Worm (Caenorhabditis elegans) whole organism, L4 larva: ENCODE measurements around the gene Y39B6A.42.

Source experiments
- D1046.2 ChIP-seq: fragments of 200-800 bp; sonication (Bioruptor generic); IDR thresholded peaks from 2 replicates; pipeline ENCODE4 v1.3.6; 2022; ENCODE audit warnings: missing genetic modification characterization, missing compliant biosample characterization
- F10B5.3 ChIP-seq: sonication (generic microtip); optimal IDR thresholded peaks from 2 replicates; lab custom pipeline; 2016; ENCODE audit warnings: mild to moderate bottlenecking, missing genetic modification characterization, missing compliant biosample characterization
- F37D6.2 ChIP-seq: sonication (generic microtip); optimal IDR thresholded peaks from 2 replicates; lab custom pipeline; 2016; ENCODE audit warnings: mild to moderate bottlenecking, missing genetic modification characterization, missing compliant biosample characterization
- F49E8.2 ChIP-seq: sonication (generic microtip); optimal IDR thresholded peaks from 2 replicates; lab custom pipeline; 2016; ENCODE audit warnings: missing compliant biosample characterization, mild to moderate bottlenecking, missing genetic modification characterization, borderline replicate concordance
- R02D3.7 ChIP-seq: fragments of 150-350 bp; sonication (generic microtip); optimal IDR thresholded peaks from 3 replicates; lab custom pipeline; 2014; ENCODE audit warnings: missing biosample characterization, missing genetic modification characterization
- T20F7.1 ChIP-seq: fragments of 200-800 bp; sonication (Bioruptor generic); optimal IDR thresholded peaks from 2 replicates; lab custom pipeline; 2018; ENCODE audit warnings: mild to moderate bottlenecking, missing genetic modification characterization, missing compliant biosample characterization
- T26A8.4 ChIP-seq: fragments of 200-800 bp; sonication (Bioruptor generic); IDR thresholded peaks from 2 replicates; pipeline ENCODE4 v1.3.6; 2022; ENCODE audit warnings: missing genetic modification characterization, missing compliant biosample characterization
- Y105C5A.15 ChIP-seq: fragments of 200-800 bp; sonication (Bioruptor generic); IDR thresholded peaks from 2 replicates; pipeline ENCODE4 v1.3.6; 2022; ENCODE audit warnings: missing genetic modification characterization, missing compliant biosample characterization
- Y48G9A.11 ChIP-seq: fragments of 200-800 bp; sonication (Bioruptor generic); IDR thresholded peaks from 2 replicates; pipeline ENCODE4 v1.3.6; 2022; ENCODE audit warnings: missing genetic modification reagents, missing genetic modification characterization, missing compliant biosample characterization
- aha-1 ChIP-seq: fragments of 150-350 bp; peaks from one replicate; lab custom pipeline; 2014; ENCODE audit warnings: missing biosample characterization, missing genetic modification characterization
- arid-1 ChIP-seq: fragments of 200-800 bp; sonication (Bioruptor generic); conservative IDR thresholded peaks from 2 replicates; pipeline ENCODE4 v1.3.6; 2022; ENCODE audit warnings: missing genetic modification reagents, missing genetic modification characterization, missing compliant biosample characterization
- ceh-20 ChIP-seq: fragments of 200-800 bp; sonication (Bioruptor generic); IDR thresholded peaks from 2 replicates; pipeline ENCODE4 v1.3.6; 2022; ENCODE audit warnings: missing genetic modification reagents, missing genetic modification characterization, missing compliant biosample characterization
- ceh-28 ChIP-seq: fragments of 150-350 bp; optimal IDR thresholded peaks from 2 replicates; lab custom pipeline; 2014; ENCODE audit warnings: missing biosample characterization, missing genetic modification reagents, missing genetic modification characterization
- ceh-82 ChIP-seq: sonication (generic microtip); optimal IDR thresholded peaks from 2 replicates; lab custom pipeline; 2017; ENCODE audit warnings: missing biosample characterization, missing genetic modification characterization
- dmd-6 ChIP-seq: fragments of 200-800 bp; sonication (Bioruptor generic); IDR thresholded peaks from 2 replicates; pipeline ENCODE4 v1.3.6; 2022; ENCODE audit warnings: missing genetic modification reagents, missing genetic modification characterization, missing compliant biosample characterization
- dpl-1 ChIP-seq: fragments of 150-350 bp; optimal IDR thresholded peaks from 2 replicates; lab custom pipeline; 2014; ENCODE audit warnings: missing biosample characterization, missing genetic modification reagents, missing genetic modification characterization
- dve-1 ChIP-seq: sonication (generic microtip); optimal IDR thresholded peaks from 2 replicates; lab custom pipeline; 2017; ENCODE audit warnings: antibody characterized with exemption, mild to moderate bottlenecking, missing genetic modification characterization, missing compliant biosample characterization; ENCODE audit not compliant: insufficient read depth
- egl-27 ChIP-seq: sonication (generic microtip); optimal IDR thresholded peaks from 3 replicates; lab custom pipeline; 2017; ENCODE audit warnings: missing biosample characterization, missing genetic modification reagents, missing genetic modification characterization
- fkh-10 ChIP-seq: fragments of 150-350 bp; optimal IDR thresholded peaks from 2 replicates; lab custom pipeline; 2014; ENCODE audit warnings: missing biosample characterization, missing genetic modification reagents, missing genetic modification characterization
- fos-1 ChIP-seq: fragments of 150-350 bp; optimal IDR thresholded peaks from 2 replicates; lab custom pipeline; 2014; ENCODE audit warnings: missing biosample characterization, missing genetic modification characterization
- hlh-11 ChIP-seq: fragments of 200-800 bp; sonication (Bioruptor generic); optimal IDR thresholded peaks from 2 replicates; lab custom pipeline; 2018; ENCODE audit warnings: mild to moderate bottlenecking, missing genetic modification characterization, missing compliant biosample characterization
- lin-15B ChIP-seq: fragments of 150-350 bp; sonication (generic microtip); optimal IDR thresholded peaks from 3 replicates; lab custom pipeline; 2014; ENCODE audit warnings: missing biosample characterization, missing genetic modification characterization
- lsy-2 ChIP-seq, 2 experiments: fragments of 150-350 bp in 1 of 2; sonication (generic microtip) in 1 of 2; optimal IDR thresholded peaks; 2 replicates each; lab custom pipeline; 2014 to 2017; ENCODE audit warnings: missing biosample characterization in 2 of 2, missing genetic modification characterization in 2 of 2
- nhr-11 ChIP-seq: fragments of 150-350 bp; optimal IDR thresholded peaks from 2 replicates; lab custom pipeline; 2014; ENCODE audit warnings: missing biosample characterization, missing genetic modification characterization
- nhr-237 ChIP-seq: sonication (generic microtip); optimal IDR thresholded peaks from 2 replicates; lab custom pipeline; 2017; ENCODE audit warnings: missing biosample characterization, missing genetic modification characterization
- nhr-41 ChIP-seq: fragments of 200-800 bp; sonication (Bioruptor generic); IDR thresholded peaks from 2 replicates; pipeline ENCODE4 v1.3.6; 2022; ENCODE audit warnings: missing genetic modification reagents, missing genetic modification characterization, missing compliant biosample characterization
- pha-4 ChIP-seq, 2 experiments: fragments of 150-350 bp in 1 of 2; fragments of 200-800 bp in 1 of 2; sonication (Bioruptor generic) in 1 of 2; IDR thresholded peaks in 1 of 2; optimal IDR thresholded peaks in 1 of 2; 2 replicates each; pipeline versions ENCODE4 v1.3.6 to Lab custom; 2014 to 2022; ENCODE audit warnings: missing genetic modification characterization in 2 of 2, missing genetic modification reagents in 2 of 2, missing biosample characterization in 1 of 2, missing compliant biosample characterization in 1 of 2
- php-3 ChIP-seq: fragments of 200-800 bp; sonication (Bioruptor generic); IDR thresholded peaks from 2 replicates; pipeline ENCODE4 v1.3.6; 2022; ENCODE audit warnings: missing genetic modification reagents, missing genetic modification characterization, missing compliant biosample characterization
- rbr-2 ChIP-seq: sonication (generic microtip); optimal IDR thresholded peaks from 2 replicates; lab custom pipeline; 2016; ENCODE audit warnings: missing genotype, missing genetic modification characterization, missing compliant biosample characterization
- set-16 ChIP-seq: fragments of 200-800 bp; sonication (Bioruptor generic); IDR thresholded peaks from 2 replicates; pipeline ENCODE4 v1.3.6; 2022; ENCODE audit warnings: missing genetic modification reagents, missing genetic modification characterization, missing compliant biosample characterization
- tra-1 ChIP-seq: fragments of 200-800 bp; sonication (Bioruptor generic); IDR thresholded peaks from 2 replicates; pipeline ENCODE4 v1.3.6; 2022; ENCODE audit warnings: missing genetic modification reagents, missing genetic modification characterization, missing compliant biosample characterization
- unc-130 ChIP-seq: sonication (generic microtip); optimal IDR thresholded peaks from 2 replicates; lab custom pipeline; 2016; ENCODE audit warnings: missing genetic modification reagents, missing genetic modification characterization, missing compliant biosample characterization
- vab-7 ChIP-seq: fragments of 200-800 bp; sonication (Bioruptor generic); IDR thresholded peaks from 2 replicates; pipeline ENCODE4 v1.3.6; 2022; ENCODE audit warnings: missing genetic modification reagents, missing genetic modification characterization, missing compliant biosample characterization
- zip-2 ChIP-seq: fragments of 150-350 bp; optimal IDR thresholded peaks from 2 replicates; lab custom pipeline; 2014; ENCODE audit warnings: missing biosample characterization, missing genetic modification characterization

The Y39B6A.42 gene

ce11 chrV:18990238-18990901 is 20.9 kb upstream of the Y39B6A.42 start, which contains the start of the genes reps-1 and Y39B6A.37 (continued):
- TF ChIP-seq egl-27 (tag; lab: Kevin White, UChicago) (no peak), aha-1 (tag; lab: Kevin White, UChicago) (peak; percentile 68), ceh-82 (tag; lab: Kevin White, UChicago) (no peak), nhr-11 (tag; lab: Kevin White, UChicago) (peak; percentile 43), rbr-2 (tag; lab: Kevin White, UChicago) (peak; percentile 67), D1046.2 (0 out of 2 replicates have a peak, but pooled peaks have one; percentile 9), F49E8.2 (tag; lab: Kevin White, UChicago) (peak; percentile 49), lsy-2 (tag; optimal IDR thresholded peaks at IDR 0.05; lab: Kevin White, UChicago) (peak in 1 of 2 experiments; percentile 71), dpl-1 (peak; percentile 75), Y105C5A.15 (GFP tag; lab: Robert Waterston, UW) (no peak), php-3 (no peak), nhr-41 (GFP tag; lab: Robert Waterston, UW) (no peak), zip-2 (tag; lab: Kevin White, UChicago) (no peak), Y48G9A.11 (GFP tag; lab: Robert Waterston, UW) (peak; percentile 57; the same call in 1 of the 2 replicates), arid-1 (0 out of 2 replicates have a peak, but pooled peaks have one; percentile 16), F37D6.2 (tag; lab: Kevin White, UChicago) (peak; percentile 36), dve-1 (tag; lab: Kevin White, UChicago) (peak; percentile 72), F10B5.3 (tag; lab: Kevin White, UChicago) (peak; percentile 2), dmd-6 (GFP tag; lab: Robert Waterston, UW) (peak; percentile 60), tra-1 (GFP tag; lab: Robert Waterston, UW) (0 out of 2 replicates have a peak, but pooled peaks have one; percentile 47), T20F7.1 (GFP tag; lab: Kevin White, UChicago) (no peak), lin-15B (tag; lab: Kevin White, UChicago) (no peak), pha-4 (GFP tag; IDR thresholded peaks at IDR 0.05; lab: Robert Waterston, UW) (peak; percentile 38; the same call in 1 of the 2 replicates), pha-4 (tag; optimal IDR thresholded peaks at IDR 0.05; lab: Kevin White, UChicago) (no peak), hlh-11 (tag; lab: Kevin White, UChicago) (peak; percentile 53), vab-7 (GFP tag; lab: Robert Waterston, UW) (no peak), fkh-10 (no peak)

- TF ChIP-seq set-16 (GFP tag; lab: Robert Waterston, UW) = no peak
- no peak for TF ChIP-seq tra-1 (GFP tag; lab: Robert Waterston, UW)
- no peak for TF ChIP-seq nhr-237 (tag; lab: Kevin White, UChicago)
- no peak for TF ChIP-seq R02D3.7 (tag; lab: Kevin White, UChicago)
- peak; percentile 71 for TF ChIP-seq ceh-28 (tag; lab: Kevin White, UChicago)
- TF ChIP-seq fos-1 (tag; lab: Kevin White, UChicago) = no peak
- TF ChIP-seq ceh-20 (GFP tag; lab: Robert Waterston, UW) = no peak
- TF ChIP-seq unc-130 (GFP tag; lab: Kevin White, UChicago) = no peak
These were observed 16.7 kb upstream of the Y39B6A.42 start for ce11 chrV:18986103-18986502.

- TF ChIP-seq ceh-28 (tag; lab: Kevin White, UChicago) = peak; percentile 41
These were observed 15.2 kb upstream of the Y39B6A.42 start for ce11 chrV:18984656-18985055.

- TF ChIP-seq aha-1 (tag; lab: Kevin White, UChicago) (peak; percentile 66), T26A8.4 (GFP tag; lab: Robert Waterston, UW) (no peak)
These were observed 12.3 kb upstream of the Y39B6A.42 start for ce11 chrV:18981736-18982135.
